Worm (Caenorhabditis elegans) whole organism, late embryonic: ENCODE measurements around the gene srh-72.

ENCODE experiments used
- ama-1 ChIP-seq: fragments of 150-350 bp; optimal IDR thresholded peaks from 2 replicates; lab custom pipeline; 2014
- ceh-14 ChIP-seq: sonication (generic microtip); optimal IDR thresholded peaks from 2 replicates; lab custom pipeline; 2016; ENCODE audit warnings: missing genotype, missing genetic modification characterization, missing compliant biosample characterization
- ceh-19 ChIP-seq: fragments of 200-800 bp; sonication (Bioruptor generic); optimal IDR thresholded peaks from 2 replicates; lab custom pipeline; 2018; ENCODE audit warnings: mild to moderate bottlenecking, missing genetic modification characterization, missing compliant biosample characterization
- ceh-48 ChIP-seq: sonication (generic microtip); optimal IDR thresholded peaks from 2 replicates; lab custom pipeline; 2016; ENCODE audit warnings: missing genetic modification characterization, inconsistent platforms, missing compliant biosample characterization
- che-1 ChIP-seq: sonication (generic microtip); optimal IDR thresholded peaks from 2 replicates; lab custom pipeline; 2016; ENCODE audit warnings: mild to moderate bottlenecking, missing genetic modification characterization, missing compliant biosample characterization
- dve-1 ChIP-seq: sonication (generic microtip); optimal IDR thresholded peaks from 2 replicates; lab custom pipeline; 2017; ENCODE audit warnings: antibody characterized with exemption, mild to moderate bottlenecking, missing genetic modification characterization, missing compliant biosample characterization
- elt-2 ChIP-seq: sonication (generic microtip); optimal IDR thresholded peaks from 2 replicates; lab custom pipeline; 2016; ENCODE audit warnings: missing genetic modification reagents, missing genetic modification characterization, missing compliant biosample characterization
- elt-4 ChIP-seq: sonication (generic microtip); optimal IDR thresholded peaks from 2 replicates; lab custom pipeline; 2016; ENCODE audit warnings: missing genetic modification characterization, missing compliant biosample characterization
- ets-4 ChIP-seq: sonication (generic microtip); optimal IDR thresholded peaks from 2 replicates; lab custom pipeline; 2016; ENCODE audit warnings: missing genetic modification characterization, missing compliant biosample characterization
- eyg-1 ChIP-seq: sonication (generic microtip); optimal IDR thresholded peaks from 2 replicates; lab custom pipeline; 2016; ENCODE audit warnings: missing genotype, missing genetic modification characterization, missing compliant biosample characterization
- fkh-10 ChIP-seq: fragments of 150-350 bp; optimal IDR thresholded peaks from 2 replicates; lab custom pipeline; 2014; ENCODE audit warnings: missing biosample characterization, missing genetic modification reagents, missing genetic modification characterization
- nhr-11 ChIP-seq: fragments of 150-350 bp; optimal IDR thresholded peaks from 2 replicates; lab custom pipeline; 2014; ENCODE audit warnings: missing biosample characterization, missing genetic modification characterization
- nhr-232 ChIP-seq: sonication (generic microtip); optimal IDR thresholded peaks from 2 replicates; lab custom pipeline; 2016; ENCODE audit warnings: missing genetic modification characterization, missing compliant biosample characterization
- pag-3 ChIP-seq: sonication (generic microtip); optimal IDR thresholded peaks from 2 replicates; lab custom pipeline; 2016; ENCODE audit warnings: missing compliant biosample characterization, missing genetic modification characterization, borderline replicate concordance
- pha-4 ChIP-seq: fragments of 150-350 bp; optimal IDR thresholded peaks from 2 replicates; lab custom pipeline; 2018; ENCODE audit warnings: missing biosample characterization, missing genetic modification reagents, missing genetic modification characterization
- sox-4 ChIP-seq: sonication (generic microtip); optimal IDR thresholded peaks from 2 replicates; lab custom pipeline; 2017; ENCODE audit warnings: mild to moderate bottlenecking, missing genetic modification characterization, inconsistent platforms, missing compliant biosample characterization
- zip-5 ChIP-seq: sonication (generic microtip); optimal IDR thresholded peaks from 2 replicates; lab custom pipeline; 2016; ENCODE audit warnings: missing genetic modification characterization, missing compliant biosample characterization

srh-72 gene

ce11 chrII:1589845-1590244 is 50.6 kb downstream of the srh-72 start, which contains the start of gene T07H3.7:
Gene T07H3.7, minus strand, starts transcription at chrII:1589945.
- TF ChIP-seq nhr-232 (tag; lab: Kevin White, UChicago) (no peak), ama-1 (lab: Kevin White, UChicago) (no peak), pha-4 (tag; lab: Kevin White, UChicago) (no peak), ceh-14 (tag; lab: Kevin White, UChicago) (no peak), dve-1 (tag; lab: Kevin White, UChicago) (no peak), elt-2 (tag; lab: Kevin White, UChicago) (no peak), eyg-1 (tag; lab: Kevin White, UChicago) (no peak), elt-4 (no peak), nhr-11 (tag; lab: Kevin White, UChicago) (no peak), ceh-19 (no peak), ceh-48 (tag; lab: Kevin White, UChicago) (no peak), che-1 (tag; lab: Kevin White, UChicago) (no peak), fkh-10 (GFP tag; lab: Kevin White, UChicago) (no peak), zip-5 (tag; lab: Kevin White, UChicago) (no peak), ets-4 (no peak), pag-3 (tag; lab: Kevin White, UChicago) (no peak), sox-4 (tag; lab: Kevin White, UChicago) (no peak)
- TF ChIP-seq, all 69 proteins: peak for 0
